Worm (Caenorhabditis elegans): ENCODE results near the gene gba-2.

The gba-2 gene

ce11 chrII:2221196-2221896 lies 35.1 kb upstream of the gba-2 start:
- no peak for TF ChIP-seq hlh-17 (GFP tag; optimal IDR thresholded peaks at IDR 0.05; ENCODE audit: borderline replicate concordance)
- no peak for TF ChIP-seq nhr-20 (tag; optimal IDR thresholded peaks at IDR 0.05)
- TF ChIP-seq mef-2 (tag; optimal IDR thresholded peaks at IDR 0.05) = no peak
- no peak for TF ChIP-seq unc-86 (tag; optimal IDR thresholded peaks at IDR 0.05)
- no peak for TF ChIP-seq ets-5 (GFP tag; IDR thresholded peaks at IDR 0.05)
- TF ChIP-seq fkh-8 (tag; optimal IDR thresholded peaks at IDR 0.05) = no peak
- no peak for TF ChIP-seq unc-98 (GFP tag; IDR thresholded peaks at IDR 0.05)
- no peak for TF ChIP-seq nhr-47 (tag; optimal IDR thresholded peaks at IDR 0.05)
- no peak for TF ChIP-seq hpl-2 (GFP tag; optimal IDR thresholded peaks at IDR 0.05)
- no peak for TF ChIP-seq C34B4.2 (tag; optimal IDR thresholded peaks at IDR 0.05)
- no peak for TF ChIP-seq ceh-82 (tag; optimal IDR thresholded peaks at IDR 0.05)
- no peak for TF ChIP-seq ceh-63 (GFP tag; optimal IDR thresholded peaks at IDR 0.05)
- no peak for TF ChIP-seq ceh-90 (tag; optimal IDR thresholded peaks at IDR 0.05)
- no peak for TF ChIP-seq mdl-1 (tag; optimal IDR thresholded peaks at IDR 0.05)
- no peak for TF ChIP-seq lin-35 (GFP tag; optimal IDR thresholded peaks at IDR 0.05)
- TF ChIP-seq mep-1 (tag; optimal IDR thresholded peaks at IDR 0.05) = no peak
- no peak for TF ChIP-seq tbx-2 (tag; optimal IDR thresholded peaks at IDR 0.05)
- TF ChIP-seq ama-1 (optimal IDR thresholded peaks at IDR 0.05) = no peak
- no peak for TF ChIP-seq rnt-1 (tag; optimal IDR thresholded peaks at IDR 0.05)

ce11 chrII:2219880-2220279 lies 33.6 kb upstream of the gba-2 start, which contains the start of gene Y59C2A.3:
Gene Y59C2A.3, minus strand, starts transcription at chrII:2219921.
- TF ChIP-seq egl-13 (tag; optimal IDR thresholded peaks at IDR 0.05) (peak; percentile 18), tbx-2 (tag; optimal IDR thresholded peaks at IDR 0.05) (peak; percentile 38), ceh-82 (tag; optimal IDR thresholded peaks at IDR 0.05) (peak in 1 of 3 experiments; percentile 32), efl-1 (optimal IDR thresholded peaks at IDR 0.05) (peak; percentile 52 to 56), efl-1 (GFP tag; optimal IDR thresholded peaks at IDR 0.05 in 1 of 2) (peak; percentile 50 to 56), skn-1 (tag; optimal IDR thresholded peaks at IDR 0.05) (peak; percentile 25), dsc-1 (tag; optimal IDR thresholded peaks at IDR 0.05) (peak; percentile 27), vab-15 (tag; optimal IDR thresholded peaks at IDR 0.05) (peak; percentile 8), unc-30 (tag; optimal IDR thresholded peaks at IDR 0.05) (no peak), ceh-8 (GFP tag; optimal IDR thresholded peaks at IDR 0.05) (no peak), aha-1 (tag; optimal IDR thresholded peaks at IDR 0.05) (no peak), mdl-1 (tag; optimal IDR thresholded peaks at IDR 0.05) (peak in 1 of 2 experiments; percentile 38), rnt-1 (tag; optimal IDR thresholded peaks at IDR 0.05) (peak; percentile 40), F16B12.6 (tag; optimal IDR thresholded peaks at IDR 0.05) (peak; percentile 13), swsn-7 (tag; optimal IDR thresholded peaks at IDR 0.05) (peak; percentile 20), isw-1 (GFP tag; IDR thresholded peaks at IDR 0.05) (peak; percentile 20; the same call in 1 of the 2 replicates), sptf-1 (tag; optimal IDR thresholded peaks at IDR 0.05) (no peak), lin-13 (GFP tag; optimal IDR thresholded peaks at IDR 0.05) (peak; percentile 29), alr-1 (tag; optimal IDR thresholded peaks at IDR 0.05; ENCODE audit: borderline replicate concordance) (no peak), snpc-4 (tag; optimal IDR thresholded peaks at IDR 0.05) (peak; percentile 43), nhr-12 (tag; optimal IDR thresholded peaks at IDR 0.05) (no peak), fkh-8 (tag; optimal IDR thresholded peaks at IDR 0.05) (peak; percentile 73), nhr-237 (tag; optimal IDR thresholded peaks at IDR 0.05) (no peak), lin-14 (GFP tag; optimal IDR thresholded peaks at IDR 0.05) (peak; percentile 80), lin-15B (tag; optimal IDR thresholded peaks at IDR 0.05) (peak; percentile 25), lsy-2 (tag; optimal IDR thresholded peaks at IDR 0.05) (peak; percentile 53 to 54), lin-35 (GFP tag; optimal IDR thresholded peaks at IDR 0.05) (peak; percentile 26 to 38), snu-23 (GFP tag; optimal IDR thresholded peaks at IDR 0.05) (peak; percentile 60), unc-130 (tag; optimal IDR thresholded peaks at IDR 0.05) (no peak), Y116A8C.19 (tag; optimal IDR thresholded peaks at IDR 0.05; ENCODE audit: borderline replicate concordance) (no peak), blmp-1 (tag; optimal IDR thresholded peaks at IDR 0.05) (no peak), dpl-1 (GFP tag; optimal IDR thresholded peaks at IDR 0.05) (peak; percentile 16 to 60 (median 20)), mep-1 (tag; optimal IDR thresholded peaks at IDR 0.05) (peak; percentile 47)

Data from whole organism, L1 larva.